Worm (Caenorhabditis elegans) whole organism, L2 larva: ENCODE measurements around the gene nspc-18.

ENCODE experiments used
- ama-1 ChIP-seq: fragments of 150-350 bp; optimal IDR thresholded peaks from 2 replicates; lab custom pipeline; 2018; ENCODE audit warnings: inconsistent platforms
- ceh-16 ChIP-seq: fragments of 150-350 bp; optimal IDR thresholded peaks from 2 replicates; lab custom pipeline; 2014; ENCODE audit warnings: missing biosample characterization, missing genetic modification characterization
- crh-2 ChIP-seq: sonication (generic microtip); optimal IDR thresholded peaks from 2 replicates; lab custom pipeline; 2017; ENCODE audit warnings: missing biosample characterization, missing genetic modification characterization
- dmd-4 ChIP-seq: sonication (generic microtip); optimal IDR thresholded peaks from 2 replicates; lab custom pipeline; 2017; ENCODE audit warnings: missing biosample characterization, missing genetic modification characterization
- egl-27 ChIP-seq: sonication (generic microtip); optimal IDR thresholded peaks from 3 replicates; lab custom pipeline; 2017; ENCODE audit warnings: missing biosample characterization, missing genetic modification reagents, missing genetic modification characterization
- fos-1 ChIP-seq: fragments of 150-350 bp; optimal IDR thresholded peaks from 2 replicates; lab custom pipeline; 2014; ENCODE audit warnings: missing biosample characterization, missing genetic modification characterization
- lin-39 ChIP-seq: fragments of 150-350 bp; optimal IDR thresholded peaks from 2 replicates; lab custom pipeline; 2014; ENCODE audit warnings: missing biosample characterization, missing genetic modification reagents, missing genetic modification characterization
- nhr-25 ChIP-seq: fragments of 150-350 bp; sonication (generic microtip); optimal IDR thresholded peaks from 3 replicates; lab custom pipeline; 2014; ENCODE audit warnings: missing biosample characterization, missing genetic modification characterization
- nhr-77 ChIP-seq: fragments of 150-350 bp; optimal IDR thresholded peaks from 2 replicates; lab custom pipeline; 2014; ENCODE audit warnings: missing biosample characterization, missing genetic modification characterization
- skn-1 ChIP-seq: sonication (generic microtip); optimal IDR thresholded peaks from 2 replicates; lab custom pipeline; 2017; ENCODE audit warnings: missing biosample characterization, missing genetic modification characterization
- sma-3 ChIP-seq: sonication (generic microtip); optimal IDR thresholded peaks from 2 replicates; lab custom pipeline; 2016; ENCODE audit warnings: missing genetic modification reagents, missing genetic modification characterization, missing compliant biosample characterization
- unc-55 ChIP-seq: fragments of 150-350 bp; sonication (generic microtip); optimal IDR thresholded peaks from 3 replicates; lab custom pipeline; 2014; ENCODE audit warnings: missing biosample characterization, missing genetic modification reagents, missing genetic modification characterization

DNA sequence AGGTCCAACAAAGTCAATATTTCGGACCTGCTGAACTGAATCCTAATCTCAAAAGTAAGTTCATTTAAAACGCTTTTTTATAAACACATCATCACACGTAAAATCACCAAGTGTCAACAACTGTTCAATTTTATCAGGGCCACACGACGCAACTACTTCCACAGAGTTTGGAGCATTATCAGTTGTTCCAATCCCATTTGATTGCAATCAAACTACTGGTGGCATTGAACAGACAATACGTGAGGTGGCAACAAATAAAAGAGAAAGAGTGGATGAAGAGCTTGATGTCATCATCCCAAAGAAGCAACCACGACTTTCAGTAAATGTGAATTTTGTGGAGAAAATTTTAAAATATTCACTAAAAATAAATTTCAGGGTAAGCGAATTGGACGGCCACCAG is 30.9 kb downstream of the nspc-18 start:
- TF ChIP-seq dmd-4 (tag; lab: Kevin White, UChicago): no peak
- TF ChIP-seq ceh-16 (tag; lab: Kevin White, UChicago): no peak
- no peak for TF ChIP-seq skn-1
- TF ChIP-seq crh-2 (tag; lab: Kevin White, UChicago): no peak
- TF ChIP-seq egl-27 (tag; lab: Kevin White, UChicago): no peak
- TF ChIP-seq fos-1 (tag; lab: Kevin White, UChicago): no peak
- TF ChIP-seq nhr-25 (tag; lab: Kevin White, UChicago): no peak
- TF ChIP-seq ama-1 (lab: Kevin White, UChicago): no peak
- TF ChIP-seq unc-55 (GFP tag; lab: Kevin White, UChicago): no peak
- no peak for TF ChIP-seq sma-3 (GFP tag; lab: Kevin White, UChicago)
- no peak for TF ChIP-seq lin-39 (tag; lab: Kevin White, UChicago)
- no peak for TF ChIP-seq nhr-77 (tag; lab: Kevin White, UChicago)
